Fruit fly (Drosophila melanogaster): ENCODE data around the gene t-cup.

The t-cup gene

dm6 chr2L:12483866-12484554 lies 13.1 kb downstream of the t-cup start (continued):
- TF ChIP-seq CG4617 (GFP tag; optimal IDR thresholded peaks at IDR 0.05; ENCODE audit: borderline replicate concordance) (peak; percentile 41), Pdp1 (GFP tag; optimal IDR thresholded peaks at IDR 0.05) (peak; percentile 84 to 89), CTCF (GFP tag; optimal IDR thresholded peaks at IDR 0.05) (no peak), mld (GFP tag; IDR thresholded peaks at IDR 0.05; ENCODE audit: partially characterized antibody) (no peak), gem (tag; optimal IDR thresholded peaks at IDR 0.05) (peak; percentile 93), ci (GFP tag; IDR thresholded peaks at IDR 0.05) (peak; percentile 92), CG8388 (GFP tag; optimal IDR thresholded peaks at IDR 0.05) (peak; percentile 85), zen2 (GFP tag; IDR thresholded peaks at IDR 0.05; ENCODE audit: partially characterized antibody) (no peak), Sry-δ (GFP tag; optimal IDR thresholded peaks at IDR 0.05) (peak; percentile 52), Fer3 (tag; optimal IDR thresholded peaks at IDR 0.05) (peak; percentile 92), CoRest (tag; optimal IDR thresholded peaks at IDR 0.05) (peak; percentile 93), CG2116 (GFP tag; optimal IDR thresholded peaks at IDR 0.05) (peak; percentile 45), oc (tag; optimal IDR thresholded peaks at IDR 0.05) (peak; percentile 91), row (GFP tag; IDR thresholded peaks at IDR 0.05) (peak; percentile 95), ara (GFP tag; IDR thresholded peaks at IDR 0.05) (peak; percentile 66), CG10267 (tag; optimal IDR thresholded peaks at IDR 0.05) (peak; percentile 79), bsh (GFP tag; optimal IDR thresholded peaks at IDR 0.05) (peak; percentile 88 to 93), crp (GFP tag; optimal IDR thresholded peaks at IDR 0.05) (peak in 1 of 2 experiments; percentile 2), trem (tag; optimal IDR thresholded peaks at IDR 0.05) (peak; percentile 67), CG7745 (tag; optimal IDR thresholded peaks at IDR 0.05) (peak; percentile 9), CG9817 (tag; optimal IDR thresholded peaks at IDR 0.05) (peak; percentile 92), CG12236 (GFP tag; optimal IDR thresholded peaks at IDR 0.05) (peak; percentile 75), CG4730 (GFP tag; IDR thresholded peaks at IDR 0.05) (peak; percentile 83; the same call in 1 of the 2 replicates), CG10431 (GFP tag; optimal IDR thresholded peaks at IDR 0.05) (peak; percentile 67), BEAF-32 (GFP tag; optimal IDR thresholded peaks at IDR 0.05) (no peak), Sox100B (GFP tag; optimal IDR thresholded peaks at IDR 0.05) (peak; percentile 89), Atf-2 (GFP tag; optimal IDR thresholded peaks at IDR 0.05) (peak; percentile 87), jumu (GFP tag; optimal IDR thresholded peaks at IDR 0.05) (peak; percentile 88), Scr (GFP tag; IDR thresholded peaks at IDR 0.05; ENCODE audit: partially characterized antibody) (no peak), Myb (GFP tag; optimal IDR thresholded peaks at IDR 0.05) (peak; percentile 64), exex (tag; optimal IDR thresholded peaks at IDR 0.05) (peak; percentile 55), emc (GFP tag; optimal IDR thresholded peaks at IDR 0.05) (peak; percentile 69), croc (GFP tag; conservative IDR thresholded peaks at IDR 0.05) (peak; percentile 82), CG9932 (GFP tag; IDR thresholded peaks at IDR 0.05) (no peak; the same call in 1 of the 2 replicates), CG3281 (GFP tag; optimal IDR thresholded peaks at IDR 0.05) (peak; percentile 89), CG11398 (GFP tag; optimal IDR thresholded peaks at IDR 0.05) (peak; percentile 89), Dll (GFP tag; IDR thresholded peaks at IDR 0.05; ENCODE audit: partially characterized antibody) (no peak), CG15696 (tag; optimal IDR thresholded peaks at IDR 0.05) (peak; percentile 62), bbx (GFP tag; IDR thresholded peaks at IDR 0.05; ENCODE audit: partially characterized antibody) (0 out of 2 replicates have a peak, but pooled peaks have one; percentile 32), chinmo (GFP tag; IDR thresholded peaks at IDR 0.05; ENCODE audit: partially characterized antibody) (peak; percentile 72; the same call in 2 of the 4 replicates), CG10565 (GFP tag; optimal IDR thresholded peaks at IDR 0.05) (no peak), CG4854 (GFP tag; optimal IDR thresholded peaks at IDR 0.05) (peak; percentile 76), ems (GFP tag; optimal IDR thresholded peaks at IDR 0.05) (peak; percentile 81), salm (tag; optimal IDR thresholded peaks at IDR 0.05) (peak; percentile 88), Side (GFP tag; optimal IDR thresholded peaks at IDR 0.05) (peak; percentile 88), psq (GFP tag; optimal IDR thresholded peaks at IDR 0.05) (peak; percentile 41), Max (GFP tag; optimal IDR thresholded peaks at IDR 0.05) (peak; percentile 79), ab (GFP tag; optimal IDR thresholded peaks at IDR 0.05) (peak; percentile 76)
